Worm (Caenorhabditis elegans): ENCODE measurements around the gene W05H5.1.
"Not testable (repeated sequence)": the region's sequence is repeated elsewhere in the genome, so short reads cannot be mapped to it uniquely, and the experiment has no call there.

The W05H5.1 gene

ce11 chrII:12441164-12441563, 3.4 kb downstream of the W05H5.1 start, which contains the start of gene Y57A10C.10:
Gene Y57A10C.10 (minus strand): TSS chrII:12441264.
- not testable (repeated sequence) for TF ChIP-seq rcor-1 (GFP tag; IDR thresholded peaks at IDR 0.05); pbrm-1 (GFP tag; IDR thresholded peaks at IDR 0.05); ztf-22 (GFP tag; optimal IDR thresholded peaks at IDR 0.05)

ce11 chrII:12438441-12438840, 6.1 kb downstream of the W05H5.1 start, which contains the start of gene Y57A10C.9:
Gene Y57A10C.9 (minus strand): TSS chrII:12438541.
- TF ChIP-seq Y53F4B.3 (GFP tag; IDR thresholded peaks at IDR 0.05) (no peak), F57A8.1 (GFP tag; optimal IDR thresholded peaks at IDR 0.05) (no peak), lin-35 (GFP tag; optimal IDR thresholded peaks at IDR 0.05) (no peak)

ce11 chrII:12436717-12437116, 7.9 kb downstream of the W05H5.1 start:
- no peak for TF ChIP-seq chd-7 (tag; optimal IDR thresholded peaks at IDR 0.05)
- no peak for TF ChIP-seq hlh-26 (GFP tag; conservative IDR thresholded peaks at IDR 0.05)
- TF ChIP-seq lsy-27 (tag; optimal IDR thresholded peaks at IDR 0.05; ENCODE audit: borderline replicate concordance, insufficient read depth), result no peak

ce11 chrII:12435202-12435872, 9.2 kb downstream of the W05H5.1 start:
- TF ChIP-seq nhr-80 (tag; optimal IDR thresholded peaks at IDR 0.05), result no peak
- TF ChIP-seq B0261.1 (tag; optimal IDR thresholded peaks at IDR 0.05), result peak; percentile 61
- TF ChIP-seq dox-1 (GFP tag; IDR thresholded peaks at IDR 0.05), result peak; percentile 26; the same call in 1 of the 2 replicates
- TF ChIP-seq nhr-120 (GFP tag; IDR thresholded peaks at IDR 0.05), result 0 out of 2 replicates have a peak, but pooled peaks have one; percentile 11
- 0 out of 2 replicates have a peak, but pooled peaks have one; percentile 32 for TF ChIP-seq ztf-25 (GFP tag; IDR thresholded peaks at IDR 0.05)
- TF ChIP-seq hmg-1.2 (GFP tag; IDR thresholded peaks at IDR 0.05), result peak; percentile 23; the same call in 1 of the 2 replicates
- TF ChIP-seq snpc-4 (GFP tag; optimal IDR thresholded peaks at IDR 0.05), result no peak
- TF ChIP-seq snpc-4 (tag; optimal IDR thresholded peaks at IDR 0.05), result peak in 2 of 4 experiments; percentile 36 to 75
- peak; percentile 22 for TF ChIP-seq F23B12.7 (tag; optimal IDR thresholded peaks at IDR 0.05; ENCODE audit: insufficient read depth)
- TF ChIP-seq zfh-2 (GFP tag; conservative IDR thresholded peaks at IDR 0.05), result peak; percentile 81
- peak; percentile 1 for TF ChIP-seq zim-3 (tag; optimal IDR thresholded peaks at IDR 0.05)
- no peak for TF ChIP-seq egl-18 (GFP tag; IDR thresholded peaks at IDR 0.05)
- TF ChIP-seq rpc-1 (optimal IDR thresholded peaks at IDR 0.05), result peak; percentile 62
- peak; percentile 75 for TF ChIP-seq rpc-1 (tag; optimal IDR thresholded peaks at IDR 0.05)
- peak; percentile 65; the same call in 1 of the 2 replicates for TF ChIP-seq lin-26 (GFP tag; IDR thresholded peaks at IDR 0.05)
- peak; percentile 22; the same call in 1 of the 2 replicates for TF ChIP-seq F33H1.4 (GFP tag; IDR thresholded peaks at IDR 0.05)
- 0 out of 2 replicates have a peak, but pooled peaks have one; percentile 13 for TF ChIP-seq ztf-28 (GFP tag; IDR thresholded peaks at IDR 0.05)
- no peak for TF ChIP-seq somi-1 (GFP tag; optimal IDR thresholded peaks at IDR 0.05)
- TF ChIP-seq tbx-9 (tag; optimal IDR thresholded peaks at IDR 0.05; ENCODE audit: borderline replicate concordance), result no peak
- TF ChIP-seq unc-62 (GFP tag; optimal IDR thresholded peaks at IDR 0.05), result no peak
- peak; percentile 87 for TF ChIP-seq tbp1 (GFP tag; optimal IDR thresholded peaks at IDR 0.05)
- peak; percentile 45 for TF ChIP-seq die-1 (tag; optimal IDR thresholded peaks at IDR 0.05)

- TF ChIP-seq ama-1 (optimal IDR thresholded peaks at IDR 0.05) (no peak), ama-1 (GFP tag; optimal IDR thresholded peaks at IDR 0.05) (no peak), attf-5 (GFP tag; optimal IDR thresholded peaks at IDR 0.05) (no peak), snpc-4 (GFP tag; optimal IDR thresholded peaks at IDR 0.05) (no peak), snpc-4 (tag; optimal IDR thresholded peaks at IDR 0.05) (peak in 1 of 4 experiments; percentile 35), ccch-3 (GFP tag; optimal IDR thresholded peaks at IDR 0.05) (no peak), ztf-28 (GFP tag; IDR thresholded peaks at IDR 0.05) (no peak)
These were observed 12.2 kb downstream of the W05H5.1 start, which contains the start of gene dct-12 for ce11 chrII:12432356-12432755. Gene dct-12 (minus strand): TSS chrII:12432456.
